Fruit fly (Drosophila melanogaster): ENCODE measurements around the gene eIF2A.

eIF2A gene

DNA sequence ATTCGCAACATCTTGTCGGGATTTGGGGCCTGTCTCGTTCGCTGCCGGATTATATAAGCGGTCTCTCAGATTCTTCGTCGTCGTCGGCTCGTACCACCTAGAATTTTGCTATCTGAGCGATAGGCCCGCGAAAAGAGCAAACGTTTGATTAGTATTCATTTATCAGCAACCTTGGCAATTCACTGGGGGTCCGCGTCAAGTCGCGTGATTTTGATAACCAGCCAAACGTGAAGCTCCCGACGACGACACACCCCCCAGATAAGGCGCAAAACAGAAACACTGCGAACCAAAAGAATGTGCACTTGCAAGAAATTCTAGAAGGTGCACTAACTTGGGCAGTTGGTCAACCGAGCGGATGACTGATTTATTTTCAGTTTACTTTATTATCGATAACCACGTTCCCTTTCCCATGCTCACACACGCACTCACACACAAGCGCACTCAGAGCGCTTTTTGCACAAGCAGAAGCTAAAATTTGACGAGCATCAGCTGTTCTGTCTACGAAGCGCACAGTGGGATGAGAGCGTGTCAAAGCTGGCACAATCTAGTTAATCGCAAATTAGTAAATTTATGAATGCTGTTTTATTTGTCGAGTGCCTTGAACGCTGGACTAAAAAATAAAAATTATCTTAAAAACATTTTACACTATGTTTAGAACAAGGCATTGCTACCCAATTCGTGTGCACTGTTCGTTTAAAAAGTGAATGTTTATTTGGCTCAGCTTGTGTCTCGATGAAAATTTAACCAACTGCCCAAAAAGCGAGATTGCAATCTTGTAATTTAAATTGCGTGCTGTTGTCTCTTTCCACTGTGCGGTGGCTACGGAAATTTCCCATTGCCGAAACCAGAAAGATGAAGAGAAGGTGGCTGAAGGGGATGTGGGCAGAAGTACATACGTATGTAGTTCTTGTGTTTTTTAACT lies 15.4 kb downstream of the eIF2A start (continued):
- peak; percentile 83 for TF ChIP-seq CG11294 (GFP tag; IDR thresholded peaks at IDR 0.05)
- peak; percentile 94 for TF ChIP-seq cyc (GFP tag; optimal IDR thresholded peaks at IDR 0.05)
- TF ChIP-seq Hr39 (GFP tag; optimal IDR thresholded peaks at IDR 0.05): peak; percentile 95
- TF ChIP-seq Met (GFP tag; optimal IDR thresholded peaks at IDR 0.05): peak; percentile 97
- TF ChIP-seq CG8632 (GFP tag; optimal IDR thresholded peaks at IDR 0.05): peak; percentile 95
- peak; percentile 91 for TF ChIP-seq vri (GFP tag; optimal IDR thresholded peaks at IDR 0.05)
- peak; percentile 91 for TF ChIP-seq dsx (GFP tag; optimal IDR thresholded peaks at IDR 0.05; ENCODE audit: poor library complexity, severe bottlenecking)
- peak; percentile 99 for TF ChIP-seq Eip78C (GFP tag)
- TF ChIP-seq pdm3 (GFP tag; optimal IDR thresholded peaks at IDR 0.05): peak; percentile 97
- peak; percentile 95 for TF ChIP-seq CG6854 (GFP tag; optimal IDR thresholded peaks at IDR 0.05)
- TF ChIP-seq Smox (GFP tag; optimal IDR thresholded peaks at IDR 0.05): peak; percentile 97
- TF ChIP-seq CG10631 (GFP tag; optimal IDR thresholded peaks at IDR 0.05): peak; percentile 95
- peak; percentile 62 for TF ChIP-seq fkh (GFP tag; optimal IDR thresholded peaks at IDR 0.05)
- peak; percentile 88 for TF ChIP-seq CG8319 (GFP tag; optimal IDR thresholded peaks at IDR 0.05)
- peak; percentile 95 for TF ChIP-seq spab (GFP tag; optimal IDR thresholded peaks at IDR 0.05)
- TF ChIP-seq fd85E (GFP tag; optimal IDR thresholded peaks at IDR 0.05): peak; percentile 90
- TF ChIP-seq salr (GFP tag; optimal IDR thresholded peaks at IDR 0.05): peak; percentile 83 to 98
- TF ChIP-seq svp (GFP tag): peak; percentile 99
- TF ChIP-seq Sox15 (GFP tag; optimal IDR thresholded peaks at IDR 0.05): peak; percentile 95
- peak; percentile 82 for TF ChIP-seq CG9139 (GFP tag; optimal IDR thresholded peaks at IDR 0.05)
- peak; percentile 98 for TF ChIP-seq CG32006 (GFP tag; optimal IDR thresholded peaks at IDR 0.05)
- TF ChIP-seq CG3032 (tag; optimal IDR thresholded peaks at IDR 0.05): peak; percentile 93
- peak; percentile 97 for TF ChIP-seq CG6276 (GFP tag; optimal IDR thresholded peaks at IDR 0.05)
- peak; percentile 98 for TF ChIP-seq Eip75B (GFP tag; optimal IDR thresholded peaks at IDR 0.05)
- peak; percentile 97 for TF ChIP-seq topi (GFP tag; optimal IDR thresholded peaks at IDR 0.05)
- peak; percentile 94 for TF ChIP-seq CG7368 (GFP tag; optimal IDR thresholded peaks at IDR 0.05)
- peak; percentile 98 for TF ChIP-seq Sox14 (GFP tag; optimal IDR thresholded peaks at IDR 0.05)

DNA sequence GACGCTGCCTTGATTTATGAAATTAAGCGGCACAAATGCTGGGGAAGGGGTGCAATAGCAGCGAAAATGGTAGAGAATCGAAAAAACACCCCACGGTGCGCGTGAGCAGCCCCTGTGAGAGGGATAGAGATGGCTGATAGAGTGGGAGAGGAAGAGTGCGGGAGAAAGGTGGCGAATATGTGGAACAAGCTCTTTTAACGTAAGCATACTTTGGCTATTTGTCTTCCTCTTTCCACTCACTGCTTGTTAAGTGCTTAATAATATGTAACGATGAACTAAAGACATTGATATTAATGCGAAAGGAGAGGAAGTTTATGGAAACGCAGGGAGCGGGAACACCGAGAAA lies 16.1 kb downstream of the eIF2A start:
- TF ChIP-seq spab (GFP tag; optimal IDR thresholded peaks at IDR 0.05) (no peak), fkh (GFP tag; optimal IDR thresholded peaks at IDR 0.05) (no peak), CG10669 (GFP tag; optimal IDR thresholded peaks at IDR 0.05) (no peak), dac (GFP tag; optimal IDR thresholded peaks at IDR 0.05) (no peak), fd59A (GFP tag; optimal IDR thresholded peaks at IDR 0.05) (no peak), topi (GFP tag; optimal IDR thresholded peaks at IDR 0.05) (no peak), CG11294 (GFP tag; IDR thresholded peaks at IDR 0.05) (no peak), Blimp-1 (GFP tag; optimal IDR thresholded peaks at IDR 0.05) (no peak), Smox (GFP tag; optimal IDR thresholded peaks at IDR 0.05) (no peak), Gug (GFP tag; IDR thresholded peaks at IDR 0.05) (no peak), CG10631 (GFP tag; optimal IDR thresholded peaks at IDR 0.05) (no peak), vri (GFP tag; optimal IDR thresholded peaks at IDR 0.05) (no peak), salr (GFP tag; optimal IDR thresholded peaks at IDR 0.05) (no peak)

DNA sequence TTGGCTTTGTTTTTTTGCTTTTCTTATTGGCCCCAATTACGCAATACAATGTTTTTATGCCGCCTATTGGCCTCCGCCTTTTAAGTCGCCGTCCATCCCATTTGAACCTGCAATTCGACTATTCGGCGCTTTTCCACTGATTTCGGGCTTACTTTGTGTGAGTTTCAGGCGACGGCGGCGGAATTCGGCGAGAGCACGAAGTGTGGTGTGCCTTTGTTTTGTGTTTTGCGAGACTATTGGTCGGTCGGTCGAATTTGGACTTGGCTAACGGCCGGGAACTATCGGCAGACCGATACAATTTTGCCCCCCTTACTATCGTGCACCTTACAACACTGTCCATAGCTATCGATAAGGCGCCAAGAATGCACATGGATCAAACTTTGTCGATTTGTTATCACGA lies 16.5 kb downstream of the eIF2A start, which contains the start of gene P5CDh1:
Gene P5CDh1, minus strand, starts transcription at position 278 of the 400 bp plus-strand sequence.
- no peak for TF ChIP-seq esn (GFP tag; optimal IDR thresholded peaks at IDR 0.05)
- TF ChIP-seq Gug (GFP tag; IDR thresholded peaks at IDR 0.05): no peak
- no peak for TF ChIP-seq CG11902 (GFP tag; optimal IDR thresholded peaks at IDR 0.05)
- TF ChIP-seq CG6854 (GFP tag; optimal IDR thresholded peaks at IDR 0.05): no peak
- peak; percentile 66; the same call in 2 of the 3 replicates for TF ChIP-seq eg (GFP tag; IDR thresholded peaks at IDR 0.05)
- no peak for TF ChIP-seq CG8119 (GFP tag; IDR thresholded peaks at IDR 0.05)
- TF ChIP-seq CG11294 (GFP tag; IDR thresholded peaks at IDR 0.05): 0 out of 2 replicates have a peak, but pooled peaks have one; percentile 10
- no peak for TF ChIP-seq Hr4 (GFP tag; optimal IDR thresholded peaks at IDR 0.05)
- TF ChIP-seq svp (GFP tag): no peak
- TF ChIP-seq Eip75B (GFP tag; optimal IDR thresholded peaks at IDR 0.05): no peak
- no peak for TF ChIP-seq topi (GFP tag; optimal IDR thresholded peaks at IDR 0.05)
- TF ChIP-seq Sox14 (GFP tag; optimal IDR thresholded peaks at IDR 0.05): peak; percentile 45
- TF ChIP-seq CG31627 (GFP tag; optimal IDR thresholded peaks at IDR 0.05): no peak
- TF ChIP-seq CG3032 (tag; optimal IDR thresholded peaks at IDR 0.05): peak; percentile 11
- TF ChIP-seq CG1621 (tag; optimal IDR thresholded peaks at IDR 0.05): peak; percentile 65
- no peak for TF ChIP-seq CG15336 (GFP tag; IDR thresholded peaks at IDR 0.05)
- TF ChIP-seq CG4318 (GFP tag; optimal IDR thresholded peaks at IDR 0.05): no peak
- no peak for TF ChIP-seq net (GFP tag; optimal IDR thresholded peaks at IDR 0.05)
- TF ChIP-seq Blimp-1 (GFP tag; optimal IDR thresholded peaks at IDR 0.05): no peak
- TF ChIP-seq Eip78C (GFP tag): peak; percentile 43
- no peak for TF ChIP-seq Sox102F (GFP tag; optimal IDR thresholded peaks at IDR 0.05)
- TF ChIP-seq CG8319 (GFP tag; optimal IDR thresholded peaks at IDR 0.05): no peak
- TF ChIP-seq ss (GFP tag; optimal IDR thresholded peaks at IDR 0.05): no peak
- TF ChIP-seq Ets21C (GFP tag; optimal IDR thresholded peaks at IDR 0.05): no peak
- TF ChIP-seq Sox15 (GFP tag; optimal IDR thresholded peaks at IDR 0.05): no peak

All from whole organism, prepupa.